Worm (Caenorhabditis elegans) whole organism, mixed stage, embryonic: ENCODE measurements around the gene nhr-123.

Source experiments
- M03D4.4 ChIP-seq: sonication (generic microtip); optimal IDR thresholded peaks from 2 replicates; lab custom pipeline; 2017; ENCODE audit warnings: mild to moderate bottlenecking, missing genetic modification characterization, missing compliant biosample characterization
- bed-3 ChIP-seq: fragments of 200-800 bp; sonication (Bioruptor generic); optimal IDR thresholded peaks from 3 replicates; lab custom pipeline; 2018; ENCODE audit warnings: mild to moderate bottlenecking, missing genetic modification characterization, moderate library complexity, missing compliant biosample characterization
- blmp-1 ChIP-seq: fragments of 150-350 bp; optimal IDR thresholded peaks from 2 replicates; lab custom pipeline; 2014; ENCODE audit warnings: missing biosample characterization, missing genetic modification characterization
- ceh-39 ChIP-seq: fragments of 150-350 bp; optimal IDR thresholded peaks from 2 replicates; lab custom pipeline; 2014; ENCODE audit warnings: missing biosample characterization, missing genetic modification characterization
- ces-1 ChIP-seq: fragments of 150-350 bp; optimal IDR thresholded peaks from 2 replicates; lab custom pipeline; 2014; ENCODE audit warnings: missing biosample characterization, missing genetic modification reagents, missing genetic modification characterization
- drap-1 ChIP-seq: fragments of 200-800 bp; sonication (Bioruptor generic); optimal IDR thresholded peaks from 3 replicates; lab custom pipeline; 2018; ENCODE audit warnings: mild to moderate bottlenecking, missing genetic modification characterization, missing compliant biosample characterization
- elt-1 ChIP-seq: sonication (generic microtip); optimal IDR thresholded peaks from 2 replicates; lab custom pipeline; 2017; ENCODE audit warnings: missing genetic modification characterization, mild to moderate bottlenecking, missing compliant biosample characterization, antibody characterized with exemption, moderate library complexity, borderline replicate concordance; ENCODE audit not compliant: insufficient read depth
- elt-3 ChIP-seq: fragments of 150-350 bp; optimal IDR thresholded peaks from 2 replicates; lab custom pipeline; 2014; ENCODE audit warnings: missing biosample characterization, missing genetic modification characterization
- flh-1 ChIP-seq: fragments of 200-800 bp; sonication (Bioruptor generic); optimal IDR thresholded peaks from 2 replicates; lab custom pipeline; 2018; ENCODE audit warnings: mild to moderate bottlenecking, missing genetic modification characterization, moderate library complexity, missing compliant biosample characterization
- ham-2 ChIP-seq: fragments of 200-800 bp; sonication (Bioruptor generic); optimal IDR thresholded peaks from 2 replicates; lab custom pipeline; 2018; ENCODE audit warnings: mild to moderate bottlenecking, missing genetic modification characterization, missing compliant biosample characterization
- hlh-1 ChIP-seq: fragments of 150-350 bp; optimal IDR thresholded peaks from 2 replicates; lab custom pipeline; 2014; ENCODE audit warnings: missing biosample characterization, missing genetic modification reagents, missing genetic modification characterization
- lin-32 ChIP-seq: fragments of 200-800 bp; sonication (Bioruptor generic); optimal IDR thresholded peaks from 2 replicates; lab custom pipeline; 2018; ENCODE audit warnings: mild to moderate bottlenecking, missing genetic modification characterization, missing compliant biosample characterization
- lsy-2 ChIP-seq: fragments of 150-350 bp; optimal IDR thresholded peaks from 2 replicates; lab custom pipeline; 2014; ENCODE audit warnings: missing biosample characterization, missing genetic modification characterization
- mab-5 ChIP-seq: fragments of 150-350 bp; optimal IDR thresholded peaks from 2 replicates; lab custom pipeline; 2014; ENCODE audit warnings: missing biosample characterization, missing genetic modification characterization
- mep-1 ChIP-seq: fragments of 150-350 bp; optimal IDR thresholded peaks from 2 replicates; lab custom pipeline; 2017; ENCODE audit warnings: missing biosample characterization, missing genetic modification reagents, missing genetic modification characterization, inconsistent platforms
- mls-2 ChIP-seq: sonication (generic microtip); optimal IDR thresholded peaks from 2 replicates; lab custom pipeline; 2016; ENCODE audit warnings: mild to moderate bottlenecking, missing genetic modification characterization, moderate library complexity, missing compliant biosample characterization
- nhr-2 ChIP-seq: fragments of 150-350 bp; optimal IDR thresholded peaks from 2 replicates; lab custom pipeline; 2014; ENCODE audit warnings: missing biosample characterization, missing genetic modification characterization
- nhr-237 ChIP-seq: fragments of 150-350 bp; optimal IDR thresholded peaks from 2 replicates; lab custom pipeline; 2014; ENCODE audit warnings: missing biosample characterization, missing genetic modification characterization
- nhr-28 ChIP-seq: fragments of 150-350 bp; optimal IDR thresholded peaks from 2 replicates; lab custom pipeline; 2014; ENCODE audit warnings: missing biosample characterization, missing genetic modification characterization
- nhr-76 ChIP-seq: sonication (generic microtip); optimal IDR thresholded peaks from 2 replicates; lab custom pipeline; 2017; ENCODE audit warnings: missing biosample characterization, missing genetic modification characterization
- pha-4 ChIP-seq: fragments of 150-350 bp; optimal IDR thresholded peaks from 2 replicates; lab custom pipeline; 2018; ENCODE audit warnings: missing biosample characterization, missing genetic modification reagents, missing genetic modification characterization
- sem-2 ChIP-seq: fragments of 200-800 bp; sonication (Bioruptor generic); optimal IDR thresholded peaks from 2 replicates; lab custom pipeline; 2018; ENCODE audit warnings: mild to moderate bottlenecking, missing genetic modification characterization, missing compliant biosample characterization
- snpc-4 ChIP-seq: fragments of 150-350 bp; optimal IDR thresholded peaks from 2 replicates; lab custom pipeline; 2014; ENCODE audit warnings: missing biosample characterization, missing genetic modification characterization
- sptf-1 ChIP-seq: sonication (generic microtip); optimal IDR thresholded peaks from 2 replicates; lab custom pipeline; 2017; ENCODE audit warnings: mild to moderate bottlenecking, missing genetic modification characterization, moderate library complexity, missing compliant biosample characterization
- tbx-8 ChIP-seq: fragments of 200-800 bp; sonication (Bioruptor generic); optimal IDR thresholded peaks from 2 replicates; lab custom pipeline; 2018; ENCODE audit warnings: mild to moderate bottlenecking, missing genetic modification characterization, moderate library complexity, missing compliant biosample characterization
- unc-120 ChIP-seq: sonication (generic microtip); optimal IDR thresholded peaks from 2 replicates; lab custom pipeline; 2017; ENCODE audit warnings: missing genetic modification characterization, missing compliant biosample characterization; ENCODE audit not compliant: poor library complexity, severe bottlenecking
- unc-39 ChIP-seq: fragments of 150-350 bp; optimal IDR thresholded peaks from 2 replicates; lab custom pipeline; 2014; ENCODE audit warnings: missing biosample characterization, missing genetic modification characterization
- unc-62 ChIP-seq: fragments of 150-350 bp; optimal IDR thresholded peaks from 2 replicates; lab custom pipeline; 2014; ENCODE audit warnings: missing biosample characterization, missing genetic modification reagents, missing genetic modification characterization
- zip-8 ChIP-seq: fragments of 150-350 bp; optimal IDR thresholded peaks from 2 replicates; lab custom pipeline; 2014; ENCODE audit warnings: missing biosample characterization, missing genetic modification characterization
- ztf-11 ChIP-seq: fragments of 150-350 bp; optimal IDR thresholded peaks from 2 replicates; lab custom pipeline; 2014; ENCODE audit warnings: missing biosample characterization, missing genetic modification characterization

Gene nhr-123

ce11 chrV:414630-415029 is 36.6 kb upstream of the nhr-123 start, which contains the start of gene dod-19:
TSS of gene dod-19 (minus strand) at chrV:414759.
- TF ChIP-seq sptf-1 (tag; lab: Kevin White, UChicago) = no peak
- TF ChIP-seq zip-8 = no peak
- TF ChIP-seq flh-1 (GFP tag; lab: Kevin White, UChicago) = no peak
- TF ChIP-seq lin-32 (GFP tag; lab: Kevin White, UChicago) = no peak
- no peak for TF ChIP-seq unc-39
- TF ChIP-seq tbx-8 (GFP tag; lab: Kevin White, UChicago) = no peak
- no peak for TF ChIP-seq hlh-1 (tag; lab: Kevin White, UChicago)
- TF ChIP-seq ztf-11 = no peak
- TF ChIP-seq nhr-28 (tag; lab: Kevin White, UChicago) = no peak
- no peak for TF ChIP-seq pha-4
- no peak for TF ChIP-seq bed-3 (GFP tag; lab: Kevin White, UChicago)
- no peak for TF ChIP-seq lsy-2 (tag; lab: Kevin White, UChicago)
- TF ChIP-seq elt-1 (tag; lab: Kevin White, UChicago) = no peak
- TF ChIP-seq sem-2 (GFP tag; lab: Kevin White, UChicago) = no peak
- TF ChIP-seq M03D4.4 (tag; lab: Kevin White, UChicago) = no peak
- TF ChIP-seq mep-1 (tag; lab: Kevin White, UChicago) = no peak
- no peak for TF ChIP-seq nhr-76
- TF ChIP-seq ham-2 (GFP tag; lab: Kevin White, UChicago) = no peak
- TF ChIP-seq, all 35 proteins: peak for 0

ce11 chrV:415072-415471 is 36.2 kb upstream of the nhr-123 start:
- TF ChIP-seq ces-1 = no peak
- no peak for TF ChIP-seq sem-2 (GFP tag; lab: Kevin White, UChicago)
- no peak for TF ChIP-seq unc-62

DNA sequence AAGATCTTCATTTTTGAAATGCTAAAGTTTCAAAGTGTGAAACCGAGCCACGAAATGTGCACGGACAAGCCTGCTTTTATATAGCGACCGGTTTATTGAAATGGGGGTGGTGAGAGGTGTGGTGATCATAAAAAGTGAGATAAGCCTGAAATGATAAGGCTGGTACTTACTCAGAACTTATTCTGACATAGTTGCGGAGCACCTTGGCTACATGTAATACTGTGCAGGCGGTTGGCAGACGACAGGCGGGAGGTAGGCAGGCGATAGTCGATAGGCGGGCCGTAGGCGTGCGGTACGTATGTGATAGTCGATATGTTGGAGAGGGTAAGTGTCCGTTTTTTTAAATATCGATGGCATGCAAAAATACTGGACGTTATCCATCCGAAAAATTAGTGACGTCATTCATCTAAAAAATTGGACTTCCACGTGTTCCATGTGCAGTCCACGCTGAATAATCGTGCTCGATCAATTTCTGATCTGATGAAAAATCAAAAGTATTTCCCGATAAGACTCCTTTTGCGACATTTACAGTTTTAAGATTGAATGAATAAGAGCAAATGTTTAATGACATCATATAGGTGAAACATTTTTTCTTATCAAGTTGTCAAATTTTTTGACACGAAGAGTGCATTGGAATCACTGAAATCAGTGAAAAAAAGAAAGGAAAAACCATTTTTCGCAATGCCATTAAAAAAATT is 33.4 kb upstream of the nhr-123 start, which contains the start of gene irg-8:
TSS of gene irg-8 (minus strand) at position 51 of the 698 bp plus-strand sequence.
- no peak for TF ChIP-seq pha-4
- TF ChIP-seq nhr-28 (tag; lab: Kevin White, UChicago) = no peak
- no peak for TF ChIP-seq ces-1
- no peak for TF ChIP-seq elt-3
- no peak for TF ChIP-seq mab-5 (tag; lab: Kevin White, UChicago)
- TF ChIP-seq unc-39 = no peak
- TF ChIP-seq drap-1 (GFP tag; lab: Kevin White, UChicago) = no peak
- TF ChIP-seq nhr-2 (tag; lab: Kevin White, UChicago) = no peak
- no peak for TF ChIP-seq mep-1 (tag; lab: Kevin White, UChicago)
- TF ChIP-seq ztf-11 = no peak
- no peak for TF ChIP-seq nhr-237 (tag; lab: Kevin White, UChicago)
- TF ChIP-seq M03D4.4 (tag; lab: Kevin White, UChicago) = no peak
- no peak for TF ChIP-seq sptf-1 (tag; lab: Kevin White, UChicago)

DNA sequence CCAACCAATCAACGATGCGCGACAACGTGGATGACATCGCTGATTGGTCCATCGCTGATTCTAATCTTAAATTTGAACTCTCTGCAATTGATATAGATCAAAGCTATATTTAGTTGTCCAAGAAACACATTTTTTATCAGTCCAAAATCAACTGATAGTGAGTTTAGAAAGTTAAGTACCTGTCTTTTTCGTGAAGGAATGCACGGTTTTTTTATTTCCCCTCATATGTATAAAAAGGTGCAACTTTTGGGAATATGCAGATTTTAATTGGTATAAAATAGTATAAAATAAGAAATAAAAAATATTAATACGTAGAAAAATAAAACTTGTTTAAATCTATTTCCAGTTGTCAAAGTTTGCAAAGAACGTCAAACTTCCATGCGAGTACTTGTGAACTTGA is 32.8 kb upstream of the nhr-123 start, which contains the start of gene Y39D8A.1:
TSS of gene Y39D8A.1 (plus strand) at position 301 of the 400 bp plus-strand sequence.
- no peak for TF ChIP-seq snpc-4 (tag; lab: Kevin White, UChicago)
- TF ChIP-seq unc-62 = no peak
- TF ChIP-seq nhr-28 (tag; lab: Kevin White, UChicago) = no peak
- TF ChIP-seq blmp-1 (tag; lab: Kevin White, UChicago) = no peak
- no peak for TF ChIP-seq elt-3
- TF ChIP-seq unc-120 (tag; lab: Kevin White, UChicago) = no peak
- no peak for TF ChIP-seq nhr-2 (tag; lab: Kevin White, UChicago)
- TF ChIP-seq lin-32 (GFP tag; lab: Kevin White, UChicago) = no peak

ce11 chrV:422133-422532 is 29.1 kb upstream of the nhr-123 start, which contains the start of gene dod-20:
TSS of gene dod-20 (plus strand) at chrV:422433.
- TF ChIP-seq sem-2 (GFP tag; lab: Kevin White, UChicago) (no peak), nhr-76 (no peak), ztf-11 (no peak), elt-3 (no peak), drap-1 (GFP tag; lab: Kevin White, UChicago) (no peak), unc-120 (tag; lab: Kevin White, UChicago) (no peak), mls-2 (tag; lab: Kevin White, UChicago) (no peak), nhr-237 (tag; lab: Kevin White, UChicago) (no peak), mep-1 (tag; lab: Kevin White, UChicago) (no peak), nhr-28 (tag; lab: Kevin White, UChicago) (no peak), elt-1 (tag; lab: Kevin White, UChicago) (no peak), ceh-39 (tag; lab: Kevin White, UChicago) (no peak), flh-1 (GFP tag; lab: Kevin White, UChicago) (no peak)
- TF ChIP-seq, all 35 proteins: peak for 0
